Worm (Caenorhabditis elegans): Measurements from ENCODE around the gene ztf-16.

DNA sequence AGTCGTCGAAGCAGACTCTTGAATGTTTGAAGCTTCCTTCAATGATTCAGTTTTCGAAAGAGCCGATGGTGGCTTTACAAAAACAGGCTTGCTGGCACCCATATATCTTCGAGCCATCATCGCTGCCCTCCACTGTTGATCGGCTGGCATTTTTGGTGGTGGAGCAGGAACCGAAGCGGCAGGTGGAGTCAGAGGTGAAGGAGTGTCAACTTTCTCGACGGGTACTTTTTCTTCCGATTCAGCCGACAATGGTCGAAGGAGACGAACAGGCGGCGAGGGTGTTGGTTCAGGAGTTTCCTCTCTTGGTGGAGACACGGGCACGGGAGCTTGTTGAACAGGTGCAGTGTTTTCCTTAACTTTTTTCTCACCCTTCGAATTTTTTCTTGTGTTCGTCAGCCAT, 31.0 kb upstream of the ztf-16 start:
- no peak for TF ChIP-seq hmg-4 (GFP tag; optimal IDR thresholded peaks at IDR 0.05)
- TF ChIP-seq pes-1 (GFP tag; IDR thresholded peaks at IDR 0.05), result no peak
- no peak for TF ChIP-seq aly-1 (tag; optimal IDR thresholded peaks at IDR 0.05)
- no peak for TF ChIP-seq ama-1 (optimal IDR thresholded peaks at IDR 0.05)
- no peak for TF ChIP-seq ets-7 (tag; optimal IDR thresholded peaks at IDR 0.05)
- TF ChIP-seq tra-4 (tag; optimal IDR thresholded peaks at IDR 0.05), result no peak
- no peak for TF ChIP-seq ceh-13 (GFP tag; optimal IDR thresholded peaks at IDR 0.05)
- TF ChIP-seq tbx-37 (GFP tag; conservative IDR thresholded peaks at IDR 0.05), result no peak
- TF ChIP-seq tbx-11 (GFP tag; IDR thresholded peaks at IDR 0.05), result no peak
- no peak for TF ChIP-seq sea-1 (GFP tag; conservative IDR thresholded peaks at IDR 0.05)
- no peak for TF ChIP-seq scrt-1 (GFP tag; IDR thresholded peaks at IDR 0.05)

All from whole organism, early embryonic.